Worm (Caenorhabditis elegans) whole organism, L1 larva: ENCODE data around the gene R09E10.8.

ENCODE experiments used
- alr-1 ChIP-seq: fragments of 200-800 bp; sonication (Bioruptor generic); optimal IDR thresholded peaks from 2 replicates; lab custom pipeline; 2018; ENCODE audit warnings: borderline replicate concordance, mild to moderate bottlenecking, missing genetic modification characterization, missing compliant biosample characterization
- aly-2 ChIP-seq: fragments of 150-350 bp; optimal IDR thresholded peaks from 2 replicates; lab custom pipeline; 2014; ENCODE audit warnings: missing biosample characterization, missing genetic modification characterization
- blmp-1 ChIP-seq: fragments of 150-350 bp; optimal IDR thresholded peaks from 2 replicates; lab custom pipeline; 2014; ENCODE audit warnings: missing biosample characterization, missing genetic modification characterization
- ces-1 ChIP-seq: fragments of 150-350 bp; optimal IDR thresholded peaks from 2 replicates; lab custom pipeline; 2014; ENCODE audit warnings: missing biosample characterization, missing genetic modification reagents, missing genetic modification characterization
- dsc-1 ChIP-seq: sonication (generic microtip); optimal IDR thresholded peaks from 2 replicates; lab custom pipeline; 2016; ENCODE audit warnings: mild to moderate bottlenecking, missing genetic modification characterization, missing compliant biosample characterization
- efl-1 ChIP-seq, 4 experiments: fragments of 150-350 bp; optimal IDR thresholded peaks in 3 of 4; peaks in 1 of 4; 1 replicate in 1 of 4; 2 replicates in 3 of 4; lab custom pipeline; 2014; ENCODE audit warnings: missing biosample characterization in 2 of 4, missing genetic modification characterization in 2 of 4, missing genetic modification reagents in 2 of 4
- efl-3 ChIP-seq: fragments of 200-800 bp; sonication (Bioruptor generic); optimal IDR thresholded peaks from 2 replicates; lab custom pipeline; 2018; ENCODE audit warnings: mild to moderate bottlenecking, missing genetic modification characterization, missing compliant biosample characterization
- egl-27 ChIP-seq, 2 experiments: fragments of 150-350 bp in 1 of 2; sonication (generic microtip); optimal IDR thresholded peaks; 3 replicates each; lab custom pipeline; 2017 to 2018; ENCODE audit warnings: missing biosample characterization in 2 of 2, missing genetic modification characterization in 2 of 2, missing genetic modification reagents in 2 of 2
- hlh-17 ChIP-seq: fragments of 200-800 bp; sonication (Bioruptor generic); optimal IDR thresholded peaks from 2 replicates; lab custom pipeline; 2018; ENCODE audit warnings: missing genetic modification characterization, mild to moderate bottlenecking, missing compliant biosample characterization, moderate library complexity, borderline replicate concordance
- hlh-4 ChIP-seq: sonication (generic microtip); optimal IDR thresholded peaks from 2 replicates; lab custom pipeline; 2016; ENCODE audit warnings: mild to moderate bottlenecking, missing genetic modification characterization, missing compliant biosample characterization
- jun-1 ChIP-seq: fragments of 150-350 bp; optimal IDR thresholded peaks from 2 replicates; lab custom pipeline; 2014; ENCODE audit warnings: missing biosample characterization, missing genetic modification reagents, missing genetic modification characterization
- lin-13 ChIP-seq: fragments of 150-350 bp; optimal IDR thresholded peaks from 2 replicates; lab custom pipeline; 2014; ENCODE audit warnings: missing biosample characterization, missing genetic modification reagents, missing genetic modification characterization
- lin-35 ChIP-seq, 2 experiments: fragments of 150-350 bp; optimal IDR thresholded peaks; 2 replicates each; lab custom pipeline; 2014; ENCODE audit warnings: missing biosample characterization in 2 of 2, missing genetic modification characterization in 2 of 2, missing genetic modification reagents in 2 of 2
- lin-39 ChIP-seq: fragments of 150-350 bp; optimal IDR thresholded peaks from 2 replicates; lab custom pipeline; 2014; ENCODE audit warnings: missing biosample characterization, missing genetic modification reagents, missing genetic modification characterization
- lir-3 ChIP-seq: sonication (generic microtip); optimal IDR thresholded peaks from 2 replicates; lab custom pipeline; 2016; ENCODE audit warnings: mild to moderate bottlenecking, missing genetic modification characterization, moderate library complexity, missing compliant biosample characterization; ENCODE audit not compliant: poor library complexity
- lsy-2 ChIP-seq, 2 experiments: fragments of 150-350 bp; optimal IDR thresholded peaks; 2 replicates each; lab custom pipeline; 2014; ENCODE audit warnings: missing biosample characterization in 2 of 2, missing genetic modification characterization in 2 of 2
- mab-9 ChIP-seq: fragments of 200-800 bp; sonication (Bioruptor generic); IDR thresholded peaks from 2 replicates; pipeline ENCODE4 v1.3.6; 2022; ENCODE audit warnings: missing genetic modification reagents, missing genetic modification characterization, missing compliant biosample characterization
- mep-1 ChIP-seq: fragments of 150-350 bp; optimal IDR thresholded peaks from 2 replicates; lab custom pipeline; 2014; ENCODE audit warnings: missing biosample characterization, missing genetic modification characterization
- nhr-19 ChIP-seq: fragments of 200-800 bp; sonication (Bioruptor generic); conservative IDR thresholded peaks from 2 replicates; pipeline ENCODE4 v1.3.6; 2022; ENCODE audit warnings: missing genetic modification characterization, missing compliant biosample characterization
- nhr-20 ChIP-seq: sonication (generic microtip); optimal IDR thresholded peaks from 2 replicates; lab custom pipeline; 2016; ENCODE audit warnings: mild to moderate bottlenecking, missing genetic modification characterization, missing compliant biosample characterization
- nhr-28 ChIP-seq: fragments of 150-350 bp; optimal IDR thresholded peaks from 2 replicates; lab custom pipeline; 2014; ENCODE audit warnings: missing biosample characterization, missing genetic modification characterization
- nhr-71 ChIP-seq: sonication (generic microtip); optimal IDR thresholded peaks from 2 replicates; lab custom pipeline; 2016; ENCODE audit warnings: mild to moderate bottlenecking, missing genetic modification characterization, moderate library complexity, missing compliant biosample characterization
- nhr-76 ChIP-seq: sonication (generic microtip); optimal IDR thresholded peaks from 2 replicates; lab custom pipeline; 2017; ENCODE audit warnings: missing biosample characterization, missing genetic modification characterization
- nhr-77 ChIP-seq: fragments of 150-350 bp; optimal IDR thresholded peaks from 2 replicates; lab custom pipeline; 2014; ENCODE audit warnings: missing biosample characterization, missing genetic modification characterization
- nhr-85 ChIP-seq: sonication (generic microtip); peaks from one replicate; lab custom pipeline; 2016; ENCODE audit warnings: missing genetic modification characterization, inconsistent platforms, missing compliant biosample characterization
- pag-3 ChIP-seq: sonication (generic microtip); optimal IDR thresholded peaks from 2 replicates; lab custom pipeline; 2017; ENCODE audit warnings: missing genetic modification characterization, mild to moderate bottlenecking, missing compliant biosample characterization, antibody characterized with exemption, borderline replicate concordance; ENCODE audit not compliant: insufficient read depth
- pax-3 ChIP-seq: fragments of 200-800 bp; sonication (Bioruptor generic); optimal IDR thresholded peaks from 2 replicates; lab custom pipeline; 2018; ENCODE audit warnings: mild to moderate bottlenecking, missing genetic modification characterization, moderate library complexity, missing compliant biosample characterization
- pqm-1 ChIP-seq: sonication (generic microtip); optimal IDR thresholded peaks from 3 replicates; lab custom pipeline; 2017; ENCODE audit warnings: missing biosample characterization, missing genetic modification characterization
- rnt-1 ChIP-seq: sonication (generic microtip); optimal IDR thresholded peaks from 2 replicates; lab custom pipeline; 2016; ENCODE audit warnings: mild to moderate bottlenecking, missing genetic modification characterization, moderate library complexity, missing compliant biosample characterization
- skn-1 ChIP-seq: fragments of 150-350 bp; optimal IDR thresholded peaks from 2 replicates; lab custom pipeline; 2014; ENCODE audit warnings: missing biosample characterization, missing genetic modification characterization
- snu-23 ChIP-seq: sonication (generic microtip); optimal IDR thresholded peaks from 2 replicates; lab custom pipeline; 2016; ENCODE audit warnings: missing genetic modification characterization, missing compliant biosample characterization
- sox-4 ChIP-seq: sonication (generic microtip); optimal IDR thresholded peaks from 2 replicates; lab custom pipeline; 2016; ENCODE audit warnings: missing genetic modification characterization, missing compliant biosample characterization
- sptf-1 ChIP-seq: fragments of 150-350 bp; optimal IDR thresholded peaks from 2 replicates; lab custom pipeline; 2014; ENCODE audit warnings: missing biosample characterization, missing genetic modification characterization
- tlp-1 ChIP-seq: fragments of 150-350 bp; optimal IDR thresholded peaks from 2 replicates; lab custom pipeline; 2014; ENCODE audit warnings: missing biosample characterization, missing genetic modification characterization
- unc-130 ChIP-seq: fragments of 150-350 bp; optimal IDR thresholded peaks from 2 replicates; lab custom pipeline; 2017; ENCODE audit warnings: missing biosample characterization, missing genetic modification characterization, inconsistent platforms
- unc-30 ChIP-seq: sonication (generic microtip); optimal IDR thresholded peaks from 2 replicates; lab custom pipeline; 2017; ENCODE audit warnings: missing biosample characterization, missing genetic modification characterization
- unc-62 ChIP-seq: fragments of 150-350 bp; optimal IDR thresholded peaks from 2 replicates; lab custom pipeline; 2014; ENCODE audit warnings: missing biosample characterization, missing genetic modification reagents, missing genetic modification characterization
- zag-1 ChIP-seq: fragments of 150-350 bp; optimal IDR thresholded peaks from 2 replicates; lab custom pipeline; 2014; ENCODE audit warnings: missing biosample characterization, missing genetic modification characterization
- ztf-11 ChIP-seq, 2 experiments: sonication (generic microtip); optimal IDR thresholded peaks; 2 replicates each; lab custom pipeline; 2016 to 2017; ENCODE audit warnings: missing genetic modification characterization in 2 of 2, missing biosample characterization in 1 of 2, missing compliant biosample characterization in 1 of 2
- ztf-4 ChIP-seq: fragments of 150-350 bp; optimal IDR thresholded peaks from 2 replicates; lab custom pipeline; 2014; ENCODE audit warnings: missing biosample characterization, missing genetic modification characterization

R09E10.8 gene

DNA sequence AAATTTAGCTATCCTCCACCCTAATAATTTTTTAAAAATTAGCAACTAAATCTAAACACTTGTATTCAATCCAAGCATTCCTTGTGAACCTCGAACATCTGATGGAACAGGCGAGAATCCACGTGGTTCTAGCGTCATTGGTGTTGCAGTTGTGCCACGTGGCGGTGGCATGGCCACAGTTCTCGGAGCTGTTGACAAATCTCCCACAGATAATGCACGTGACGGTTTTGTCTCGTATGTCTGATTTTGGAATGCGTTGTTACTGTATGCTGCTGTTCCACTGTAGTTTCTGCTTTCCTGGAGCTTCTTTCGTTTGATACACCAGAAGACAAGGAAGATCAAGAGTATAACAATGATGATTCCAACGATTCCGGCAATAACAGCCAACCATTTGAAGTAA, 14.2 kb downstream of the R09E10.8 start:
- no peak for TF ChIP-seq lsy-2 (tag; optimal IDR thresholded peaks at IDR 0.05; lab: Kevin White, UChicago)
- no peak for TF ChIP-seq lin-13 (GFP tag; lab: Kevin White, UChicago)
- TF ChIP-seq pqm-1 (tag; lab: Kevin White, UChicago): no peak
- no peak for TF ChIP-seq dsc-1
- TF ChIP-seq unc-30: no peak
- no peak for TF ChIP-seq unc-130 (tag; lab: Kevin White, UChicago)
- no peak for TF ChIP-seq hlh-4 (tag; lab: Kevin White, UChicago)
- no peak for TF ChIP-seq nhr-76
- TF ChIP-seq pag-3 (tag; lab: Kevin White, UChicago): no peak
- TF ChIP-seq efl-3 (GFP tag; lab: Kevin White, UChicago): no peak
- TF ChIP-seq nhr-19 (GFP tag; lab: Robert Waterston, UW): no peak
- no peak for TF ChIP-seq ztf-11 (tag; optimal IDR thresholded peaks at IDR 0.05; lab: Kevin White, UChicago)
- no peak for TF ChIP-seq nhr-77 (tag; lab: Kevin White, UChicago)
- no peak for TF ChIP-seq pax-3 (tag; lab: Kevin White, UChicago)
- no peak for TF ChIP-seq ces-1
- no peak for TF ChIP-seq alr-1 (tag; lab: Kevin White, UChicago)
- TF ChIP-seq nhr-28 (tag; lab: Kevin White, UChicago): no peak

DNA sequence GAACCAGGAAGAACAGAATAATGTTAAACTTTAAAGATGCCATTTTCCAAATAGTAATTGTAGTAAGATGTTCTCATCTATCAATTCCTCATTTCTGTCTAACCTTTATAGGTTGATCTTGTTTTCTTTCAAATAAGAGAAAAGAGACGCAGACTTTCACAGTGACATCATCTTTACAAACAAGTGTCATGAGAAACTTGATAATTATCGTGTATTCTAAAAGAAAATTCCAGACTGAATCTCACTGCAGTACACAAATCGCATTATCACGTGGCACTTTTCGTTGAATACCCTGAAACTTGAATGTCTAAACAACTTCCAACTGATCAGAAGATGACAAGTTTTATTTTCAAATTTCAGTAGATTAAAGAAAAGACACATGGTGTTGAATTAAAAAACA, 15.1 kb downstream of the R09E10.8 start, which contains the start of gene R09E10.13:
R09E10.13 (minus strand) TSS at position 61 of the 400 bp plus-strand sequence.
- TF ChIP-seq nhr-19 (GFP tag; lab: Robert Waterston, UW) (peak; percentile 27; the same call in 1 of the 2 replicates), nhr-85 (tag; lab: Kevin White, UChicago) (peak; percentile 81), efl-1 (optimal IDR thresholded peaks at IDR 0.05; lab: Kevin White, UChicago) (no peak), efl-1 (GFP tag; optimal IDR thresholded peaks at IDR 0.05 in 1 of 2; lab: Kevin White, UChicago) (peak in 1 of 2 experiments; percentile 36), unc-130 (tag; lab: Kevin White, UChicago) (no peak), lin-35 (GFP tag; optimal IDR thresholded peaks at IDR 0.05; lab: Kevin White, UChicago) (peak in 1 of 2 experiments; percentile 43), nhr-20 (tag; lab: Kevin White, UChicago) (peak; percentile 33)
- TF ChIP-seq, all 84 proteins: peak for 5

DNA sequence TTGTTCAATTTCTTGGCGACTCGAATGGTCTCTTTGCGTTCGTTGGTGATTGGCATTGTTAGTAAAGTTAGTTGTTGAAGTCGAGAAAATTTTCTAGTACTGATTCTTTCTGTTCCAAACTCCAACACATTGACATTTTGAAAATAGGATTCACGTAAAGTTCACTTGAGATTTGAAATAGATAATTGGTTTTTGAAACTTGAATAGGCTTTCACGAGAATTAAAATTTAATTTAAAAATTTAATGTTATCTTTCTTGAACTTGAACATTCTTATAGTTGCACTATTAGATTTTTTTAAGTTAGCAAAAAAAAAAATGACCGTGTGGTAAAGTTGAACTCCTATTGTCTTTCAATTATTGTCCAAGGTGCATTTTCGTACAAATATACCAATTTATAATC, 16.2 kb downstream of the R09E10.8 start, which contains the start of gene R09E10.6:
R09E10.6 (minus strand) TSS at position 101 of the 400 bp plus-strand sequence.
- TF ChIP-seq aly-2 (tag; lab: Kevin White, UChicago) (no peak), lir-3 (tag; lab: Kevin White, UChicago) (no peak), skn-1 (tag; lab: Kevin White, UChicago) (no peak), lin-13 (GFP tag; lab: Kevin White, UChicago) (no peak), nhr-77 (tag; lab: Kevin White, UChicago) (no peak), sptf-1 (tag; lab: Kevin White, UChicago) (no peak), lin-35 (GFP tag; optimal IDR thresholded peaks at IDR 0.05; lab: Kevin White, UChicago) (no peak), egl-27 (tag; optimal IDR thresholded peaks at IDR 0.05; lab: Kevin White, UChicago) (no peak), nhr-71 (tag; lab: Kevin White, UChicago) (no peak), tlp-1 (tag; lab: Kevin White, UChicago) (no peak), zag-1 (tag; lab: Kevin White, UChicago) (no peak), mab-9 (GFP tag; lab: Robert Waterston, UW) (no peak), rnt-1 (no peak), efl-1 (optimal IDR thresholded peaks at IDR 0.05; lab: Kevin White, UChicago) (no peak), efl-1 (GFP tag; optimal IDR thresholded peaks at IDR 0.05 in 1 of 2; lab: Kevin White, UChicago) (no peak)

ce11 chrIV:10288575-10288974, 21.7 kb downstream of the R09E10.8 start:
- no peak for TF ChIP-seq ztf-4 (tag; lab: Kevin White, UChicago)
- no peak for TF ChIP-seq nhr-77 (tag; lab: Kevin White, UChicago)
- no peak for TF ChIP-seq nhr-76
- no peak for TF ChIP-seq unc-130 (tag; lab: Kevin White, UChicago)
- no peak for TF ChIP-seq mep-1 (tag; lab: Kevin White, UChicago)
- TF ChIP-seq blmp-1 (tag; lab: Kevin White, UChicago): no peak
- TF ChIP-seq lin-39 (tag; lab: Kevin White, UChicago): no peak
- TF ChIP-seq sptf-1 (tag; lab: Kevin White, UChicago): no peak
- TF ChIP-seq snu-23: no peak
- no peak for TF ChIP-seq alr-1 (tag; lab: Kevin White, UChicago)
- TF ChIP-seq nhr-85 (tag; lab: Kevin White, UChicago): no peak
- TF ChIP-seq pax-3 (tag; lab: Kevin White, UChicago): no peak
- no peak for TF ChIP-seq lin-13 (GFP tag; lab: Kevin White, UChicago)
- TF ChIP-seq unc-62 (GFP tag; lab: Kevin White, UChicago): no peak
- TF ChIP-seq jun-1: no peak
- no peak for TF ChIP-seq sox-4 (tag; lab: Kevin White, UChicago)
- no peak for TF ChIP-seq lir-3 (tag; lab: Kevin White, UChicago)
- no peak for TF ChIP-seq hlh-17 (GFP tag; lab: Kevin White, UChicago)
